Worm (Caenorhabditis elegans) whole organism, L1 larva: ENCODE measurements around the gene sre-45.

Experiments
- C04F5.9 ChIP-seq: sonication (generic microtip); optimal IDR thresholded peaks from 2 replicates; lab custom pipeline; 2016; ENCODE audit warnings: missing genetic modification characterization, missing compliant biosample characterization
- F16B12.6 ChIP-seq: fragments of 150-350 bp; optimal IDR thresholded peaks from 2 replicates; lab custom pipeline; 2014; ENCODE audit warnings: missing biosample characterization, missing genetic modification characterization
- aha-1 ChIP-seq: fragments of 150-350 bp; optimal IDR thresholded peaks from 2 replicates; lab custom pipeline; 2014; ENCODE audit warnings: missing biosample characterization, missing genetic modification characterization
- aly-2 ChIP-seq: fragments of 150-350 bp; optimal IDR thresholded peaks from 2 replicates; lab custom pipeline; 2014; ENCODE audit warnings: missing biosample characterization, missing genetic modification characterization
- ama-1 ChIP-seq: fragments of 150-350 bp; optimal IDR thresholded peaks from 2 replicates; lab custom pipeline; 2014
- ceh-63 ChIP-seq: fragments of 200-800 bp; sonication (Bioruptor generic); optimal IDR thresholded peaks from 2 replicates; lab custom pipeline; 2018; ENCODE audit warnings: mild to moderate bottlenecking, missing genetic modification characterization, missing compliant biosample characterization
- ceh-8 ChIP-seq: fragments of 200-800 bp; sonication (Bioruptor generic); optimal IDR thresholded peaks from 2 replicates; lab custom pipeline; 2018; ENCODE audit warnings: mild to moderate bottlenecking, missing genetic modification characterization, moderate library complexity, missing compliant biosample characterization
- ceh-82 ChIP-seq, 3 experiments: fragments of 150-350 bp in 1 of 3; sonication (generic microtip) in 2 of 3; optimal IDR thresholded peaks; 2 replicates each; lab custom pipeline; 2014 to 2017; ENCODE audit warnings: missing biosample characterization in 3 of 3, missing genetic modification characterization in 3 of 3
- ceh-88 ChIP-seq: fragments of 200-800 bp; sonication (Bioruptor generic); IDR thresholded peaks from 2 replicates; pipeline ENCODE4 v1.3.6; 2022; ENCODE audit warnings: missing genetic modification characterization, missing compliant biosample characterization
- ceh-90 ChIP-seq: sonication (generic microtip); optimal IDR thresholded peaks from 2 replicates; lab custom pipeline; 2016; ENCODE audit warnings: missing genetic modification characterization, missing compliant biosample characterization
- ces-1 ChIP-seq: fragments of 150-350 bp; optimal IDR thresholded peaks from 2 replicates; lab custom pipeline; 2014; ENCODE audit warnings: missing biosample characterization, missing genetic modification reagents, missing genetic modification characterization
- dpl-1 ChIP-seq, 3 experiments: fragments of 150-350 bp in 2 of 3; sonication (generic microtip) in 1 of 3; optimal IDR thresholded peaks; 2 replicates each; lab custom pipeline; 2014 to 2017; ENCODE audit warnings: missing biosample characterization in 3 of 3, missing genetic modification characterization in 3 of 3, missing genetic modification reagents in 3 of 3
- efl-1 ChIP-seq, 4 experiments: fragments of 150-350 bp; optimal IDR thresholded peaks in 3 of 4; peaks in 1 of 4; 1 replicate in 1 of 4; 2 replicates in 3 of 4; lab custom pipeline; 2014; ENCODE audit warnings: missing biosample characterization in 2 of 4, missing genetic modification characterization in 2 of 4, missing genetic modification reagents in 2 of 4
- egl-13 ChIP-seq: sonication (generic microtip); optimal IDR thresholded peaks from 2 replicates; lab custom pipeline; 2016; ENCODE audit warnings: missing genotype, missing genetic modification reagents, missing genetic modification characterization, missing compliant biosample characterization
- elt-3 ChIP-seq, 6 experiments: fragments of 150-350 bp in 1 of 6; sonication (generic microtip); optimal IDR thresholded peaks; 2 replicates each; lab custom pipeline; 2017 to 2018; ENCODE audit warnings: missing biosample characterization in 6 of 6, missing genetic modification characterization in 6 of 6, inconsistent platforms in 1 of 6
- fos-1 ChIP-seq: fragments of 150-350 bp; optimal IDR thresholded peaks from 2 replicates; lab custom pipeline; 2014; ENCODE audit warnings: missing biosample characterization, missing genetic modification characterization
- hlh-17 ChIP-seq: fragments of 200-800 bp; sonication (Bioruptor generic); optimal IDR thresholded peaks from 2 replicates; lab custom pipeline; 2018; ENCODE audit warnings: missing genetic modification characterization, mild to moderate bottlenecking, missing compliant biosample characterization, moderate library complexity, borderline replicate concordance
- hpl-2 ChIP-seq: fragments of 150-350 bp; optimal IDR thresholded peaks from 2 replicates; lab custom pipeline; 2014; ENCODE audit warnings: missing biosample characterization, missing genetic modification reagents, missing genetic modification characterization
- isw-1 ChIP-seq: fragments of 200-800 bp; sonication (Bioruptor generic); IDR thresholded peaks from 2 replicates; pipeline ENCODE4 v1.3.6; 2022; ENCODE audit warnings: missing genetic modification characterization, missing compliant biosample characterization
- jun-1 ChIP-seq: fragments of 150-350 bp; optimal IDR thresholded peaks from 2 replicates; lab custom pipeline; 2014; ENCODE audit warnings: missing biosample characterization, missing genetic modification reagents, missing genetic modification characterization
- lin-14 ChIP-seq: fragments of 200-800 bp; sonication (Bioruptor generic); optimal IDR thresholded peaks from 2 replicates; lab custom pipeline; 2018; ENCODE audit warnings: mild to moderate bottlenecking, missing genetic modification characterization, moderate library complexity, missing compliant biosample characterization
- lin-15B ChIP-seq: fragments of 150-350 bp; sonication (generic microtip); optimal IDR thresholded peaks from 3 replicates; lab custom pipeline; 2014; ENCODE audit warnings: missing biosample characterization, missing genetic modification characterization
- lin-35 ChIP-seq, 2 experiments: fragments of 150-350 bp; optimal IDR thresholded peaks; 2 replicates each; lab custom pipeline; 2014; ENCODE audit warnings: missing biosample characterization in 2 of 2, missing genetic modification characterization in 2 of 2, missing genetic modification reagents in 2 of 2
- lin-39 ChIP-seq: fragments of 150-350 bp; optimal IDR thresholded peaks from 2 replicates; lab custom pipeline; 2014; ENCODE audit warnings: missing biosample characterization, missing genetic modification reagents, missing genetic modification characterization
- mab-9 ChIP-seq: fragments of 200-800 bp; sonication (Bioruptor generic); IDR thresholded peaks from 2 replicates; pipeline ENCODE4 v1.3.6; 2022; ENCODE audit warnings: missing genetic modification reagents, missing genetic modification characterization, missing compliant biosample characterization
- mdl-1 ChIP-seq, 2 experiments: fragments of 150-350 bp; optimal IDR thresholded peaks; 2 replicates each; lab custom pipeline; 2014 to 2017; ENCODE audit warnings: missing biosample characterization in 2 of 2, missing genetic modification characterization in 2 of 2, inconsistent platforms in 1 of 2
- mep-1 ChIP-seq: fragments of 150-350 bp; optimal IDR thresholded peaks from 2 replicates; lab custom pipeline; 2014; ENCODE audit warnings: missing biosample characterization, missing genetic modification characterization
- nhr-12 ChIP-seq: sonication (generic microtip); optimal IDR thresholded peaks from 2 replicates; lab custom pipeline; 2017; ENCODE audit warnings: missing biosample characterization, missing genetic modification characterization
- nhr-47 ChIP-seq: sonication (generic microtip); optimal IDR thresholded peaks from 2 replicates; lab custom pipeline; 2016; ENCODE audit warnings: mild to moderate bottlenecking, missing genetic modification characterization, moderate library complexity, missing compliant biosample characterization
- nhr-71 ChIP-seq: sonication (generic microtip); optimal IDR thresholded peaks from 2 replicates; lab custom pipeline; 2016; ENCODE audit warnings: mild to moderate bottlenecking, missing genetic modification characterization, moderate library complexity, missing compliant biosample characterization
- nhr-77 ChIP-seq: fragments of 150-350 bp; optimal IDR thresholded peaks from 2 replicates; lab custom pipeline; 2014; ENCODE audit warnings: missing biosample characterization, missing genetic modification characterization
- nhr-90 ChIP-seq: sonication (generic microtip); optimal IDR thresholded peaks from 2 replicates; lab custom pipeline; 2016; ENCODE audit warnings: mild to moderate bottlenecking, missing genetic modification characterization, missing compliant biosample characterization; ENCODE audit not compliant: poor library complexity
- pax-3 ChIP-seq: fragments of 200-800 bp; sonication (Bioruptor generic); optimal IDR thresholded peaks from 2 replicates; lab custom pipeline; 2018; ENCODE audit warnings: mild to moderate bottlenecking, missing genetic modification characterization, moderate library complexity, missing compliant biosample characterization
- pqm-1 ChIP-seq: sonication (generic microtip); optimal IDR thresholded peaks from 3 replicates; lab custom pipeline; 2017; ENCODE audit warnings: missing biosample characterization, missing genetic modification characterization
- snpc-4 ChIP-seq: fragments of 150-350 bp; optimal IDR thresholded peaks from 2 replicates; lab custom pipeline; 2014; ENCODE audit warnings: missing biosample characterization, missing genetic modification characterization
- sox-4 ChIP-seq: sonication (generic microtip); optimal IDR thresholded peaks from 2 replicates; lab custom pipeline; 2016; ENCODE audit warnings: missing genetic modification characterization, missing compliant biosample characterization
- tbx-2 ChIP-seq: sonication (generic microtip); optimal IDR thresholded peaks from 2 replicates; lab custom pipeline; 2016; ENCODE audit warnings: missing genetic modification characterization, missing compliant biosample characterization
- tlp-1 ChIP-seq: fragments of 150-350 bp; optimal IDR thresholded peaks from 2 replicates; lab custom pipeline; 2014; ENCODE audit warnings: missing biosample characterization, missing genetic modification characterization
- zag-1 ChIP-seq: fragments of 150-350 bp; optimal IDR thresholded peaks from 2 replicates; lab custom pipeline; 2014; ENCODE audit warnings: missing biosample characterization, missing genetic modification characterization
- zip-4 ChIP-seq: fragments of 200-800 bp; sonication (Bioruptor generic); optimal IDR thresholded peaks from 2 replicates; lab custom pipeline; 2018; ENCODE audit warnings: mild to moderate bottlenecking, missing genetic modification characterization, moderate library complexity, missing compliant biosample characterization
- ztf-4 ChIP-seq: fragments of 150-350 bp; optimal IDR thresholded peaks from 2 replicates; lab custom pipeline; 2014; ENCODE audit warnings: missing biosample characterization, missing genetic modification characterization

Gene sre-45

ce11 chrII:13469043-13469652 is 48.6 kb upstream of the sre-45 start, which contains the start of gene E01G4.3 (continued):
- TF ChIP-seq tbx-2 (tag; lab: Kevin White, UChicago) (peak; percentile 71), F16B12.6 (no peak), mdl-1 (tag; optimal IDR thresholded peaks at IDR 0.05; lab: Kevin White, UChicago) (peak in 1 of 2 experiments; percentile 87), nhr-71 (tag; lab: Kevin White, UChicago) (peak; percentile 91), zip-4 (GFP tag; lab: Kevin White, UChicago) (no peak), lin-35 (GFP tag; optimal IDR thresholded peaks at IDR 0.05; lab: Kevin White, UChicago) (peak in 1 of 2 experiments; percentile 74), ceh-8 (GFP tag; lab: Kevin White, UChicago) (no peak), nhr-47 (tag; lab: Kevin White, UChicago) (peak; percentile 52), C04F5.9 (tag; lab: Kevin White, UChicago) (no peak), hlh-17 (no peak), mep-1 (peak; percentile 53), isw-1 (GFP tag; lab: Robert Waterston, UW) (no peak), hpl-2 (no peak), lin-15B (tag; lab: Kevin White, UChicago) (no peak), pqm-1 (tag; lab: Kevin White, UChicago) (no peak), ceh-88 (GFP tag; lab: Robert Waterston, UW) (no peak), zag-1 (tag; lab: Kevin White, UChicago) (no peak), sox-4 (tag; lab: Kevin White, UChicago) (no peak), mab-9 (no peak), lin-14 (GFP tag; lab: Kevin White, UChicago) (peak; percentile 91), pax-3 (no peak), nhr-77 (tag; lab: Kevin White, UChicago) (no peak), ceh-82 (tag; optimal IDR thresholded peaks at IDR 0.05; lab: Kevin White, UChicago) (no peak), fos-1 (no peak), nhr-90 (tag; lab: Kevin White, UChicago) (peak; percentile 58), aly-2 (no peak), jun-1 (peak; percentile 82), aha-1 (no peak), efl-1 (optimal IDR thresholded peaks at IDR 0.05; lab: Kevin White, UChicago) (peak; percentile 34 to 41), efl-1 (GFP tag; optimal IDR thresholded peaks at IDR 0.05 in 1 of 2; lab: Kevin White, UChicago) (peak; percentile 1 to 76), egl-13 (tag; lab: Kevin White, UChicago) (no peak), ces-1 (GFP tag; lab: Kevin White, UChicago) (no peak), elt-3 (tag; optimal IDR thresholded peaks at IDR 0.05; lab: Kevin White, UChicago) (peak in 5 of 6 experiments; percentile 33 to 83 (median 52)), ceh-90 (tag; lab: Kevin White, UChicago) (no peak), lin-39 (peak; percentile 1), tlp-1 (no peak)

- TF ChIP-seq elt-3 (tag; optimal IDR thresholded peaks at IDR 0.05; lab: Kevin White, UChicago), result peak in 1 of 6 experiments; percentile 8
- no peak for TF ChIP-seq dpl-1 (GFP tag; optimal IDR thresholded peaks at IDR 0.05; lab: Kevin White, UChicago)
- TF ChIP-seq snpc-4, result no peak
- TF ChIP-seq ama-1 (lab: Kevin White, UChicago), result no peak
- no peak for TF ChIP-seq ceh-63 (GFP tag; lab: Kevin White, UChicago)
- TF ChIP-seq ztf-4, result no peak
- TF ChIP-seq nhr-12 (tag; lab: Kevin White, UChicago), result no peak
Measured at ce11 chrII:13470655-13471054, 47.0 kb upstream of the sre-45 start.
